Worm (Caenorhabditis elegans) whole organism, L2 larva: ENCODE results near the gene F43E2.6.

ENCODE experiments used
- nhr-10 ChIP-seq: sonication (generic microtip); optimal IDR thresholded peaks from 2 replicates; lab custom pipeline; 2017; ENCODE audit warnings: missing biosample characterization, missing genetic modification characterization
- nhr-77 ChIP-seq: fragments of 150-350 bp; optimal IDR thresholded peaks from 2 replicates; lab custom pipeline; 2014; ENCODE audit warnings: missing biosample characterization, missing genetic modification characterization
- sem-4 ChIP-seq: fragments of 150-350 bp; optimal IDR thresholded peaks from 2 replicates; lab custom pipeline; 2014; ENCODE audit warnings: missing biosample characterization, missing genetic modification reagents, missing genetic modification characterization
- zag-1 ChIP-seq: fragments of 150-350 bp; optimal IDR thresholded peaks from 2 replicates; lab custom pipeline; 2014; ENCODE audit warnings: missing biosample characterization, missing genetic modification characterization
- ztf-11 ChIP-seq: sonication (generic microtip); optimal IDR thresholded peaks from 2 replicates; lab custom pipeline; 2017; ENCODE audit warnings: missing biosample characterization, missing genetic modification characterization

- no peak for TF ChIP-seq nhr-10
- TF ChIP-seq nhr-77 = no peak
- TF ChIP-seq sem-4 (tag; lab: Kevin White, UChicago) = peak; percentile 17
- no peak for TF ChIP-seq zag-1
- no peak for TF ChIP-seq ztf-11
These were observed 25.4 kb upstream of the F43E2.6 start for ce11 chrII:7393922-7394689.
